Worm (Caenorhabditis elegans) whole organism, mixed stage, embryonic: ENCODE results near the gene moc-2.
A peak's percentile ranks its signal among the peaks of the same experiment; 100 is the strongest.

Source experiments
- M03D4.4 ChIP-seq: sonication (generic microtip); optimal IDR thresholded peaks from 2 replicates; lab custom pipeline; 2017; ENCODE audit warnings: mild to moderate bottlenecking, missing genetic modification characterization, missing compliant biosample characterization
- ceh-83 ChIP-seq: fragments of 200-800 bp; sonication (Bioruptor generic); optimal IDR thresholded peaks from 2 replicates; lab custom pipeline; 2018; ENCODE audit warnings: mild to moderate bottlenecking, missing genetic modification characterization, missing compliant biosample characterization
- ces-1 ChIP-seq: fragments of 150-350 bp; optimal IDR thresholded peaks from 2 replicates; lab custom pipeline; 2014; ENCODE audit warnings: missing biosample characterization, missing genetic modification reagents, missing genetic modification characterization
- elt-3 ChIP-seq: fragments of 150-350 bp; optimal IDR thresholded peaks from 2 replicates; lab custom pipeline; 2014; ENCODE audit warnings: missing biosample characterization, missing genetic modification characterization
- lin-13 ChIP-seq: fragments of 150-350 bp; optimal IDR thresholded peaks from 2 replicates; lab custom pipeline; 2014; ENCODE audit warnings: missing biosample characterization, missing genetic modification characterization
- lsy-2 ChIP-seq: fragments of 150-350 bp; optimal IDR thresholded peaks from 2 replicates; lab custom pipeline; 2014; ENCODE audit warnings: missing biosample characterization, missing genetic modification characterization
- nhr-12 ChIP-seq: fragments of 150-350 bp; optimal IDR thresholded peaks from 2 replicates; lab custom pipeline; 2014; ENCODE audit warnings: missing biosample characterization, missing genetic modification characterization
- nhr-76 ChIP-seq: sonication (generic microtip); optimal IDR thresholded peaks from 2 replicates; lab custom pipeline; 2017; ENCODE audit warnings: missing biosample characterization, missing genetic modification characterization
- pha-4 ChIP-seq: fragments of 150-350 bp; optimal IDR thresholded peaks from 2 replicates; lab custom pipeline; 2018; ENCODE audit warnings: missing biosample characterization, missing genetic modification reagents, missing genetic modification characterization
- sem-2 ChIP-seq: fragments of 200-800 bp; sonication (Bioruptor generic); optimal IDR thresholded peaks from 2 replicates; lab custom pipeline; 2018; ENCODE audit warnings: mild to moderate bottlenecking, missing genetic modification characterization, missing compliant biosample characterization
- ztf-11 ChIP-seq: fragments of 150-350 bp; optimal IDR thresholded peaks from 2 replicates; lab custom pipeline; 2014; ENCODE audit warnings: missing biosample characterization, missing genetic modification characterization

ce11 chrV:6485109-6485508, 18.9 kb downstream of the moc-2 start:
- no peak for TF ChIP-seq M03D4.4 (tag; lab: Kevin White, UChicago)
- peak; percentile 10 for TF ChIP-seq pha-4 (tag; lab: Kevin White, UChicago)
- TF ChIP-seq nhr-76 (tag; lab: Kevin White, UChicago): no peak
- TF ChIP-seq ceh-83 (GFP tag; lab: Kevin White, UChicago): peak; percentile 20
- no peak for TF ChIP-seq lsy-2 (tag; lab: Kevin White, UChicago)
- peak; percentile 23 for TF ChIP-seq sem-2 (GFP tag; lab: Kevin White, UChicago)
- TF ChIP-seq lin-13: no peak
- no peak for TF ChIP-seq ces-1 (GFP tag; lab: Kevin White, UChicago)
- TF ChIP-seq elt-3 (tag; lab: Kevin White, UChicago): no peak
- TF ChIP-seq ztf-11 (tag; lab: Kevin White, UChicago): no peak
- TF ChIP-seq nhr-12: no peak
